Worm (Caenorhabditis elegans) whole organism, L1 larva: ENCODE data around the gene srx-67.

Experiments used
- Y116A8C.19 ChIP-seq: sonication (generic microtip); optimal IDR thresholded peaks from 2 replicates; lab custom pipeline; 2016; ENCODE audit warnings: missing compliant biosample characterization, missing genetic modification characterization, borderline replicate concordance
- aha-1 ChIP-seq: fragments of 150-350 bp; optimal IDR thresholded peaks from 2 replicates; lab custom pipeline; 2014; ENCODE audit warnings: missing biosample characterization, missing genetic modification characterization
- blmp-1 ChIP-seq: fragments of 150-350 bp; optimal IDR thresholded peaks from 2 replicates; lab custom pipeline; 2014; ENCODE audit warnings: missing biosample characterization, missing genetic modification characterization
- ceh-63 ChIP-seq: fragments of 200-800 bp; sonication (Bioruptor generic); optimal IDR thresholded peaks from 2 replicates; lab custom pipeline; 2018; ENCODE audit warnings: mild to moderate bottlenecking, missing genetic modification characterization, missing compliant biosample characterization
- ceh-82 ChIP-seq, 3 experiments: fragments of 150-350 bp in 1 of 3; sonication (generic microtip) in 2 of 3; optimal IDR thresholded peaks; 2 replicates each; lab custom pipeline; 2014 to 2017; ENCODE audit warnings: missing biosample characterization in 3 of 3, missing genetic modification characterization in 3 of 3
- ces-1 ChIP-seq: fragments of 150-350 bp; optimal IDR thresholded peaks from 2 replicates; lab custom pipeline; 2014; ENCODE audit warnings: missing biosample characterization, missing genetic modification reagents, missing genetic modification characterization
- efl-3 ChIP-seq: fragments of 200-800 bp; sonication (Bioruptor generic); optimal IDR thresholded peaks from 2 replicates; lab custom pipeline; 2018; ENCODE audit warnings: mild to moderate bottlenecking, missing genetic modification characterization, missing compliant biosample characterization
- egl-13 ChIP-seq: sonication (generic microtip); optimal IDR thresholded peaks from 2 replicates; lab custom pipeline; 2016; ENCODE audit warnings: missing genotype, missing genetic modification reagents, missing genetic modification characterization, missing compliant biosample characterization
- egl-27 ChIP-seq, 2 experiments: fragments of 150-350 bp in 1 of 2; sonication (generic microtip); optimal IDR thresholded peaks; 3 replicates each; lab custom pipeline; 2017 to 2018; ENCODE audit warnings: missing biosample characterization in 2 of 2, missing genetic modification characterization in 2 of 2, missing genetic modification reagents in 2 of 2
- elt-2 ChIP-seq: sonication (generic microtip); optimal IDR thresholded peaks from 2 replicates; lab custom pipeline; 2016; ENCODE audit warnings: missing genetic modification characterization, mild to moderate bottlenecking, inconsistent platforms, missing compliant biosample characterization, missing genetic modification reagents
- elt-3 ChIP-seq, 6 experiments: fragments of 150-350 bp in 1 of 6; sonication (generic microtip); optimal IDR thresholded peaks; 2 replicates each; lab custom pipeline; 2017 to 2018; ENCODE audit warnings: missing biosample characterization in 6 of 6, missing genetic modification characterization in 6 of 6, inconsistent platforms in 1 of 6
- ets-5 ChIP-seq: fragments of 200-800 bp; sonication (Bioruptor generic); IDR thresholded peaks from 2 replicates; pipeline ENCODE4 v1.3.6; 2022; ENCODE audit warnings: missing genetic modification characterization, missing compliant biosample characterization
- fkh-10 ChIP-seq: sonication (generic microtip); optimal IDR thresholded peaks from 2 replicates; lab custom pipeline; 2017; ENCODE audit warnings: missing biosample characterization, missing genetic modification reagents, missing genetic modification characterization
- fkh-8 ChIP-seq: sonication (generic microtip); optimal IDR thresholded peaks from 2 replicates; lab custom pipeline; 2016; ENCODE audit warnings: mild to moderate bottlenecking, missing genetic modification characterization, missing compliant biosample characterization
- fos-1 ChIP-seq: fragments of 150-350 bp; optimal IDR thresholded peaks from 2 replicates; lab custom pipeline; 2014; ENCODE audit warnings: missing biosample characterization, missing genetic modification characterization
- grh-1 ChIP-seq: fragments of 200-800 bp; sonication (Bioruptor generic); IDR thresholded peaks from 2 replicates; pipeline ENCODE4 v1.3.6; 2022; ENCODE audit warnings: missing genetic modification reagents, missing genetic modification characterization, missing compliant biosample characterization
- hlh-17 ChIP-seq: fragments of 200-800 bp; sonication (Bioruptor generic); optimal IDR thresholded peaks from 2 replicates; lab custom pipeline; 2018; ENCODE audit warnings: missing genetic modification characterization, mild to moderate bottlenecking, missing compliant biosample characterization, moderate library complexity, borderline replicate concordance
- lin-14 ChIP-seq: fragments of 200-800 bp; sonication (Bioruptor generic); optimal IDR thresholded peaks from 2 replicates; lab custom pipeline; 2018; ENCODE audit warnings: mild to moderate bottlenecking, missing genetic modification characterization, moderate library complexity, missing compliant biosample characterization
- lin-15B ChIP-seq: fragments of 150-350 bp; sonication (generic microtip); optimal IDR thresholded peaks from 3 replicates; lab custom pipeline; 2014; ENCODE audit warnings: missing biosample characterization, missing genetic modification characterization
- lin-35 ChIP-seq, 2 experiments: fragments of 150-350 bp; optimal IDR thresholded peaks; 2 replicates each; lab custom pipeline; 2014; ENCODE audit warnings: missing biosample characterization in 2 of 2, missing genetic modification characterization in 2 of 2, missing genetic modification reagents in 2 of 2
- lir-3 ChIP-seq: sonication (generic microtip); optimal IDR thresholded peaks from 2 replicates; lab custom pipeline; 2016; ENCODE audit warnings: mild to moderate bottlenecking, missing genetic modification characterization, moderate library complexity, missing compliant biosample characterization; ENCODE audit not compliant: poor library complexity
- mab-9 ChIP-seq: fragments of 200-800 bp; sonication (Bioruptor generic); IDR thresholded peaks from 2 replicates; pipeline ENCODE4 v1.3.6; 2022; ENCODE audit warnings: missing genetic modification reagents, missing genetic modification characterization, missing compliant biosample characterization
- mef-2 ChIP-seq: fragments of 150-350 bp; optimal IDR thresholded peaks from 2 replicates; lab custom pipeline; 2014; ENCODE audit warnings: missing biosample characterization, missing genetic modification characterization
- mep-1 ChIP-seq: fragments of 150-350 bp; optimal IDR thresholded peaks from 2 replicates; lab custom pipeline; 2014; ENCODE audit warnings: missing biosample characterization, missing genetic modification characterization
- nhr-20 ChIP-seq: sonication (generic microtip); optimal IDR thresholded peaks from 2 replicates; lab custom pipeline; 2016; ENCODE audit warnings: mild to moderate bottlenecking, missing genetic modification characterization, missing compliant biosample characterization
- nhr-71 ChIP-seq: sonication (generic microtip); optimal IDR thresholded peaks from 2 replicates; lab custom pipeline; 2016; ENCODE audit warnings: mild to moderate bottlenecking, missing genetic modification characterization, moderate library complexity, missing compliant biosample characterization
- nhr-84 ChIP-seq: sonication (generic microtip); optimal IDR thresholded peaks from 2 replicates; lab custom pipeline; 2017; ENCODE audit warnings: missing biosample characterization, missing genetic modification characterization
- nhr-85 ChIP-seq: sonication (generic microtip); peaks from one replicate; lab custom pipeline; 2016; ENCODE audit warnings: missing genetic modification characterization, inconsistent platforms, missing compliant biosample characterization
- nhr-90 ChIP-seq: sonication (generic microtip); optimal IDR thresholded peaks from 2 replicates; lab custom pipeline; 2016; ENCODE audit warnings: mild to moderate bottlenecking, missing genetic modification characterization, missing compliant biosample characterization; ENCODE audit not compliant: poor library complexity
- pag-3 ChIP-seq: sonication (generic microtip); optimal IDR thresholded peaks from 2 replicates; lab custom pipeline; 2017; ENCODE audit warnings: missing genetic modification characterization, mild to moderate bottlenecking, missing compliant biosample characterization, antibody characterized with exemption, borderline replicate concordance; ENCODE audit not compliant: insufficient read depth
- snpc-4 ChIP-seq: fragments of 150-350 bp; optimal IDR thresholded peaks from 2 replicates; lab custom pipeline; 2014; ENCODE audit warnings: missing biosample characterization, missing genetic modification characterization
- snu-23 ChIP-seq: sonication (generic microtip); optimal IDR thresholded peaks from 2 replicates; lab custom pipeline; 2016; ENCODE audit warnings: missing genetic modification characterization, missing compliant biosample characterization
- unc-30 ChIP-seq: sonication (generic microtip); optimal IDR thresholded peaks from 2 replicates; lab custom pipeline; 2017; ENCODE audit warnings: missing biosample characterization, missing genetic modification characterization
- unc-62 ChIP-seq: fragments of 150-350 bp; optimal IDR thresholded peaks from 2 replicates; lab custom pipeline; 2014; ENCODE audit warnings: missing biosample characterization, missing genetic modification reagents, missing genetic modification characterization
- unc-86 ChIP-seq: sonication (generic microtip); optimal IDR thresholded peaks from 2 replicates; lab custom pipeline; 2016; ENCODE audit warnings: missing genetic modification characterization, missing compliant biosample characterization
- vab-15 ChIP-seq: sonication (generic microtip); optimal IDR thresholded peaks from 2 replicates; lab custom pipeline; 2017; ENCODE audit warnings: missing genotype, mild to moderate bottlenecking, missing genetic modification characterization, missing compliant biosample characterization
- ztf-11 ChIP-seq, 2 experiments: sonication (generic microtip); optimal IDR thresholded peaks; 2 replicates each; lab custom pipeline; 2016 to 2017; ENCODE audit warnings: missing genetic modification characterization in 2 of 2, missing biosample characterization in 1 of 2, missing compliant biosample characterization in 1 of 2

The srx-67 gene

DNA sequence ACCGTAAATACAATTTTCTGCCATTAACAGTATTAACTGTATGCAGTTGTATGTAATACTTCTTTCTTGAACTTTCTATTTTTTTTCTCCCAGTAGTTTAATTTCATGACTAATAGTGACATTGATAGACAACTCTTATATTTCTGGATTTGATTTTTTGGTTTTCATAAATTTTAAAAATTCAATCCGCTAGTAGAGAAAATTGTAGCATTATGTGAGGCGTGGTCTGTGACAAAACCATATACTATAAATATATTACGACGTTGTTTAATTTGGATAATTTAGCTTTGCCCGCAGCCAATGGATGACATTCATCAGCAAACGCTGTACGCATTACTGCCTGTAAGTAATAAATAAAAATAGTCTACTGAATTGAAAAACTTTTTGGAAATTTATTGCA is 12.5 kb downstream of the srx-67 start, which contains the start of gene srx-64:
Gene srx-64, plus strand, starts transcription at position 301 of the 400 bp plus-strand sequence.
- TF ChIP-seq lin-14 (GFP tag; lab: Kevin White, UChicago) = no peak

DNA sequence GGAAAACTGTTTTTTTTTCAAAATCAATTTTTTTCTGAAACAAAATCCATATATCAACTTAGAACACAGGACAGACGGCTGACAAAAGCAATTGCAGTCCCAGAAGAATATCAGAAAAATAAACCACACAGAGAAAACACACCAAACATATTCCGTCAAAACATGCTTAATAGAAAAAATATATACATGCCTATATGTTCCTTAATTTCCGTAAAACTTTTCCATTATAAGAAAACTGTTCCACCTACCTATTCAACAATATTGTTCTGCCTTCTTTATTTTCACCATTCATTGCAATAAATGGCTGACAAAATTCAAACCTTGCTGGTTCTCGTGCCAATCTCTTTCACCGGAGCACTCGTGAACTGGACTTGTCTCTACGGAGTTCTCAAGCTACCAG is 14.7 kb downstream of the srx-67 start, which contains the start of gene srx-63:
Gene srx-63, plus strand, starts transcription at position 301 of the 400 bp plus-strand sequence.
- TF ChIP-seq lir-3 (no peak), egl-13 (tag; lab: Kevin White, UChicago) (no peak), fos-1 (no peak), elt-2 (tag; lab: Kevin White, UChicago) (no peak), pag-3 (tag; lab: Kevin White, UChicago) (no peak), lin-35 (GFP tag; optimal IDR thresholded peaks at IDR 0.05; lab: Kevin White, UChicago) (no peak), vab-15 (tag; lab: Kevin White, UChicago) (no peak), unc-62 (no peak), nhr-90 (tag; lab: Kevin White, UChicago) (no peak)
- TF ChIP-seq, all 84 proteins: peak for 0

DNA sequence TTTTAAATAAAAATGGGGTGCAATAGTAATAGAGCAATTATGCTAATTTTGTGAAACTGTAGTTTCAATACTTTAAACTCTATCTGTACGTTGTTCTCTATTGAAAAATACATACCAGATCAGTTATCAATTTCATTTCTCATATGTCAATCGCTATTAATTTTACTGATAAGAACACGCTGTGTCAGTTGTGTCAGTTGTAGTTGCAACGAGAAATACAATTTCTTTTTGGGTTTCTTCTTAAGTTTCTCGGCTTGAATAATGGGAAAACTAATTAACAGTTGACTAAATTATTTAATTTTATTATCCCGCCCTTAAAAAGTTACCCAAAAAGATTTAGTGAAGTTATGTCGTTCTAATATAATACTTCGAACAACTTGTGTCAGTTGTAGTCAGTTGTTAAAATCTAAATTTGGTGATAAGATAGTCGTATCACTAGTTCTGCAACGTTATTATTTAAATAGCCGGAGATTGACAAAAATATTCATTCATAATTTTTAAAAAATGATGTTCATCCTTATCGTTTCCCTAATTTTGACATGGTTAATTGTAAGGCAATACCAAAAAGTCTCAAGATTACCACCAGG is 19.4 kb downstream of the srx-67 start, which contains the start of gene cyp-35A5:
Gene cyp-35A5, plus strand, starts transcription at position 435 of the 587 bp plus-strand sequence.
- TF ChIP-seq nhr-20 (tag; lab: Kevin White, UChicago) (peak; percentile 2), elt-2 (tag; lab: Kevin White, UChicago) (peak; percentile 85), snu-23 (GFP tag; lab: Kevin White, UChicago) (no peak)
- TF ChIP-seq, all 84 proteins: peak for 2

DNA sequence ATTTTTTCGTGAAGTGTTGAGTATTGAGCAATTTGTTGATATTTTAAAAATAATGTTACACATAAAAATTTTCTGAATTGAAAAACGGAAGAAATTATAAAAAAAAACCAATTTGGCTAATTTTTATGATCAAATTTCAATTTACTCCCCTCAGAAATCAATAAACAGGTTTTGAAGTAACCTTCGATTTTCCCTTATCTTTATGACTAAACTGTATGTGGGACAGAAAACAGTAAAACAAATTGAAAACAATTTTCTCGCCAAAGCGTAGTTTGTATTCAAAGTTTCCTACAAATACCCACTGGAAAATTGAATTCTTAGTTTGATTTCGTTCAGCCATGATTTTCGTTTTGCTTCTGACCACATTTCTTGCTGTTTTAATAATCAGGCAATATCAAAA is 22.2 kb downstream of the srx-67 start, which contains the start of gene cyp-35B1:
Gene cyp-35B1, plus strand, starts transcription at position 244 of the 400 bp plus-strand sequence.
- TF ChIP-seq lin-35 (GFP tag; optimal IDR thresholded peaks at IDR 0.05; lab: Kevin White, UChicago) = no peak
- no peak for TF ChIP-seq ztf-11 (tag; optimal IDR thresholded peaks at IDR 0.05; lab: Kevin White, UChicago)
- TF ChIP-seq hlh-17 = no peak
- no peak for TF ChIP-seq ceh-82 (tag; optimal IDR thresholded peaks at IDR 0.05; lab: Kevin White, UChicago)
- TF ChIP-seq ceh-63 (GFP tag; lab: Kevin White, UChicago) = no peak
- no peak for TF ChIP-seq efl-3 (GFP tag; lab: Kevin White, UChicago)
- TF ChIP-seq nhr-85 = no peak
- no peak for TF ChIP-seq fkh-8 (tag; lab: Kevin White, UChicago)
- no peak for TF ChIP-seq nhr-71 (tag; lab: Kevin White, UChicago)
- TF ChIP-seq snu-23 (GFP tag; lab: Kevin White, UChicago) = no peak
- no peak for TF ChIP-seq aha-1
- no peak for TF ChIP-seq unc-86 (tag; lab: Kevin White, UChicago)

DNA sequence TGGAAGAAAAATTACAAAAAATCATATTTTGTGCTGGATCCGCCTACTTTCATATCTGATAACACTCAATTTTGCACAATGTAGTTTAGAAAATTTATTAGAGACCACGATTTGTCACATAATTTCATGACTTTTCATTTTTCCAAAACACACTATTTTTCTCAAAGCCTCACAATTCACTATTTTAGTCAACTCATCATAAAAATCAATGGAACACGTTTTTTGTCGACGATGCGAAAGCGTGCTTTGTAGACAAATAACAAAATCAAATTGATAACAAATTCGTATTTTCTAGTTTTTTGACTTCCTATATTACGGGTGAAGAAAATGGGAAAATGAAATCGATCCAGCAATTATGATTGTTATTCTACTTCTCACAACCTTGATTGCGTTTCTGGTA is 25.3 kb downstream of the srx-67 start, which contains the start of gene cyp-35B2:
Gene cyp-35B2, plus strand, starts transcription at position 301 of the 400 bp plus-strand sequence.
- no peak for TF ChIP-seq egl-27 (tag; optimal IDR thresholded peaks at IDR 0.05; lab: Kevin White, UChicago)

DNA sequence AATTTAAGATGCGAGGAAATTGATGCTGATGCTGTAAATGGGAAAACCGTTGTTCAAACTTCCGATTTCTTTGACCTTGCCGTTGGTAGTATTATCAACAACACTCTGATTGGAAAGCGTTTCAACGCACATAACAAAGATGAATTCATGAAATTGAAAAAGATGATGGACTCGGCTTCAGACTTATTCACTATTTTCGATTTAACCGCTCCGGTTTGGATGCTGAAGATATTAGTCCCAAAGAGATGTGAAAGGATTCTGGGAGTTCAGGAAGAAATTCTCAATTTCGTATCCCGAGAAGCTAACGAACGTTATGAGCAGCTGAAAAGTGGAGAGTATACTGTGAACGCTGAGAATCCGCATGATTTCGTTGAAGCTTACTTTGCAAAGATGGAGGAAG is 26.8 kb downstream of the srx-67 start:
- TF ChIP-seq egl-27 (tag; optimal IDR thresholded peaks at IDR 0.05; lab: Kevin White, UChicago) (no peak), lin-15B (tag; lab: Kevin White, UChicago) (no peak), fkh-10 (no peak), nhr-84 (tag; lab: Kevin White, UChicago) (no peak), elt-3 (tag; optimal IDR thresholded peaks at IDR 0.05; lab: Kevin White, UChicago) (no peak), snpc-4 (tag; lab: Kevin White, UChicago) (no peak), lir-3 (no peak), unc-30 (no peak), grh-1 (GFP tag; lab: Robert Waterston, UW) (no peak), ceh-82 (tag; optimal IDR thresholded peaks at IDR 0.05; lab: Kevin White, UChicago) (no peak), Y116A8C.19 (tag; lab: Kevin White, UChicago) (no peak), mab-9 (no peak), mep-1 (no peak), ets-5 (GFP tag; lab: Robert Waterston, UW) (no peak), efl-3 (GFP tag; lab: Kevin White, UChicago) (no peak), ces-1 (GFP tag; lab: Kevin White, UChicago) (no peak), blmp-1 (tag; lab: Kevin White, UChicago) (no peak), mef-2 (tag; lab: Kevin White, UChicago) (no peak)
